Fruit fly (Drosophila melanogaster): Measurements from ENCODE around the gene AkhR.

AkhR gene

dm6 chr2L:6683992-6684882, 31.7 kb downstream of the AkhR start, which contains the start of gene Nhe3 (continued):
- peak; percentile 66; the same call in 3 of the 4 replicates for TF ChIP-seq Dll (GFP tag; IDR thresholded peaks at IDR 0.05; ENCODE audit: partially characterized antibody)
- TF ChIP-seq CG13123 (GFP tag; optimal IDR thresholded peaks at IDR 0.05) = peak; percentile 55
- peak; percentile 87 for TF ChIP-seq mam (GFP tag; optimal IDR thresholded peaks at IDR 0.05)
- no peak for TF ChIP-seq pros (GFP tag; optimal IDR thresholded peaks at IDR 0.05)
- no peak for TF ChIP-seq CG31365 (tag; optimal IDR thresholded peaks at IDR 0.05)
- peak; percentile 28 for TF ChIP-seq CG7271 (tag; optimal IDR thresholded peaks at IDR 0.05)
- peak; percentile 73 for TF ChIP-seq CG10979 (tag; optimal IDR thresholded peaks at IDR 0.05)
- TF ChIP-seq NC2α (GFP tag; optimal IDR thresholded peaks at IDR 0.05) = peak; percentile 58
- TF ChIP-seq z (GFP tag; IDR thresholded peaks at IDR 0.05) = no peak
- TF ChIP-seq ham (GFP tag; IDR thresholded peaks at IDR 0.05) = 0 out of 2 replicates have a peak, but pooled peaks have one; percentile 47
- TF ChIP-seq Meics (GFP tag; optimal IDR thresholded peaks at IDR 0.05) = peak; percentile 77
- no peak for TF ChIP-seq CG8765 (GFP tag; IDR thresholded peaks at IDR 0.05)
- TF ChIP-seq repo (GFP tag; optimal IDR thresholded peaks at IDR 0.05) = peak; percentile 67
- peak; percentile 61; the same call in 1 of the 3 replicates for TF ChIP-seq knrl (GFP tag; IDR thresholded peaks at IDR 0.05; ENCODE audit: partially characterized antibody)
- TF ChIP-seq CG32767 (GFP tag; IDR thresholded peaks at IDR 0.05) = no peak; the same call in 1 of the 2 replicates
- peak; percentile 39 for TF ChIP-seq psq (GFP tag; optimal IDR thresholded peaks at IDR 0.05)
- TF ChIP-seq Med (GFP tag) = peak; percentile 97
- TF ChIP-seq CG11560 (tag; IDR thresholded peaks at IDR 0.05) = peak; percentile 68; the same call in 2 of the 3 replicates
- peak; percentile 83 for TF ChIP-seq ci (GFP tag; IDR thresholded peaks at IDR 0.05)
- TF ChIP-seq Oaz (GFP tag; IDR thresholded peaks at IDR 0.05) = peak; percentile 54; the same call in 1 of the 2 replicates
- peak; percentile 96 for TF ChIP-seq Dp (GFP tag; optimal IDR thresholded peaks at IDR 0.05)
- peak; percentile 57 for TF ChIP-seq pnt (GFP tag; optimal IDR thresholded peaks at IDR 0.05)
- TF ChIP-seq CG15011 (GFP tag; optimal IDR thresholded peaks at IDR 0.05) = peak; percentile 72
- TF ChIP-seq Neu2 (GFP tag; optimal IDR thresholded peaks at IDR 0.05; ENCODE audit: borderline replicate concordance) = no peak
- peak; percentile 37; the same call in 1 of the 2 replicates for TF ChIP-seq Adf1 (GFP tag; IDR thresholded peaks at IDR 0.05)
- TF ChIP-seq D19A (tag; optimal IDR thresholded peaks at IDR 0.05) = no peak
- TF ChIP-seq D (optimal IDR thresholded peaks at IDR 0.05) = no peak
- TF ChIP-seq D (GFP tag; optimal IDR thresholded peaks at IDR 0.05) = peak; percentile 66
- peak; percentile 29; the same call in 1 of the 3 replicates for TF ChIP-seq CG3726 (GFP tag; IDR thresholded peaks at IDR 0.05)
- peak; percentile 46; the same call in 1 of the 2 replicates for TF ChIP-seq danr (GFP tag; IDR thresholded peaks at IDR 0.05)
- TF ChIP-seq CG12391 (tag; optimal IDR thresholded peaks at IDR 0.05) = peak; percentile 86
- TF ChIP-seq BtbVII (GFP tag; optimal IDR thresholded peaks at IDR 0.05) = peak; percentile 48
- TF ChIP-seq Vsx1 (GFP tag; optimal IDR thresholded peaks at IDR 0.05) = no peak
- peak; percentile 80 for TF ChIP-seq Rx (GFP tag; IDR thresholded peaks at IDR 0.05)
- peak; percentile 80 for TF ChIP-seq CG9817 (tag; optimal IDR thresholded peaks at IDR 0.05)
- TF ChIP-seq CG9932 (GFP tag; IDR thresholded peaks at IDR 0.05) = peak; percentile 93
- TF ChIP-seq Pdp1 (GFP tag; optimal IDR thresholded peaks at IDR 0.05) = peak; percentile 85 to 96
- no peak for TF ChIP-seq usp (GFP tag; optimal IDR thresholded peaks at IDR 0.05)
- peak; percentile 7 for TF ChIP-seq pita (GFP tag; optimal IDR thresholded peaks at IDR 0.05)
- peak; percentile 70 for TF ChIP-seq Atf3 (GFP tag; optimal IDR thresholded peaks at IDR 0.05)
- TF ChIP-seq ab (GFP tag; optimal IDR thresholded peaks at IDR 0.05) = peak; percentile 68
- peak; percentile 16 for TF ChIP-seq jing (GFP tag; optimal IDR thresholded peaks at IDR 0.05)
- TF ChIP-seq MTF-1 (GFP tag; optimal IDR thresholded peaks at IDR 0.05; ENCODE audit: borderline replicate concordance) = peak; percentile 14
- TF ChIP-seq ttk (GFP tag; IDR thresholded peaks at IDR 0.05) = peak; percentile 78
- TF ChIP-seq mld (GFP tag; IDR thresholded peaks at IDR 0.05; ENCODE audit: partially characterized antibody) = 0 out of 3 replicates have a peak, but pooled peaks have one; percentile 54
- peak; percentile 74 for TF ChIP-seq salm (tag; optimal IDR thresholded peaks at IDR 0.05)
- peak; percentile 51; the same call in 1 of the 2 replicates for TF ChIP-seq bbx (GFP tag; IDR thresholded peaks at IDR 0.05; ENCODE audit: partially characterized antibody)
- TF ChIP-seq Sox100B (GFP tag; optimal IDR thresholded peaks at IDR 0.05) = peak; percentile 81

All from whole organism, embryonic.